Worm (Caenorhabditis elegans) whole organism, late embryonic: ENCODE data around the gene gldi-1.

Source experiments
- C08G9.2 ChIP-seq: sonication (generic microtip); optimal IDR thresholded peaks from 2 replicates; lab custom pipeline; 2016; ENCODE audit warnings: mild to moderate bottlenecking, missing genetic modification characterization, moderate library complexity, missing compliant biosample characterization
- C38D4.7 ChIP-seq: fragments of 200-800 bp; sonication (Bioruptor generic); optimal IDR thresholded peaks from 2 replicates; lab custom pipeline; 2018; ENCODE audit warnings: mild to moderate bottlenecking, missing genetic modification characterization, moderate library complexity, missing compliant biosample characterization
- F13H6.1 ChIP-seq: sonication (generic microtip); optimal IDR thresholded peaks from 2 replicates; lab custom pipeline; 2016; ENCODE audit warnings: missing genetic modification characterization, missing compliant biosample characterization
- Y22D7AL.16 ChIP-seq: sonication (generic microtip); optimal IDR thresholded peaks from 2 replicates; lab custom pipeline; 2016; ENCODE audit warnings: missing genetic modification characterization, missing compliant biosample characterization
- ceh-14 ChIP-seq: sonication (generic microtip); optimal IDR thresholded peaks from 2 replicates; lab custom pipeline; 2016; ENCODE audit warnings: missing genotype, missing genetic modification characterization, missing compliant biosample characterization
- ceh-18 ChIP-seq: sonication (generic microtip); optimal IDR thresholded peaks from 2 replicates; lab custom pipeline; 2016; ENCODE audit warnings: missing genetic modification characterization, missing compliant biosample characterization
- ceh-2 ChIP-seq: sonication (generic microtip); optimal IDR thresholded peaks from 2 replicates; lab custom pipeline; 2016; ENCODE audit warnings: missing genotype, missing genetic modification characterization, missing compliant biosample characterization
- ceh-30 ChIP-seq: fragments of 150-350 bp; optimal IDR thresholded peaks from 2 replicates; lab custom pipeline; 2014; ENCODE audit warnings: missing biosample characterization, missing genetic modification characterization
- ceh-31 ChIP-seq: sonication (generic microtip); optimal IDR thresholded peaks from 2 replicates; lab custom pipeline; 2016; ENCODE audit warnings: missing genetic modification characterization, missing compliant biosample characterization
- ceh-34 ChIP-seq: sonication (generic microtip); optimal IDR thresholded peaks from 2 replicates; lab custom pipeline; 2016; ENCODE audit warnings: mild to moderate bottlenecking, missing genetic modification characterization, missing compliant biosample characterization
- ceh-6 ChIP-seq: fragments of 200-800 bp; sonication (Bioruptor generic); optimal IDR thresholded peaks from 2 replicates; lab custom pipeline; 2018; ENCODE audit warnings: mild to moderate bottlenecking, missing genetic modification characterization, missing compliant biosample characterization
- che-1 ChIP-seq: sonication (generic microtip); optimal IDR thresholded peaks from 2 replicates; lab custom pipeline; 2016; ENCODE audit warnings: mild to moderate bottlenecking, missing genetic modification characterization, missing compliant biosample characterization
- elt-2 ChIP-seq: sonication (generic microtip); optimal IDR thresholded peaks from 2 replicates; lab custom pipeline; 2016; ENCODE audit warnings: missing genetic modification reagents, missing genetic modification characterization, missing compliant biosample characterization
- elt-4 ChIP-seq: sonication (generic microtip); optimal IDR thresholded peaks from 2 replicates; lab custom pipeline; 2016; ENCODE audit warnings: missing genetic modification characterization, missing compliant biosample characterization
- ets-4 ChIP-seq: sonication (generic microtip); optimal IDR thresholded peaks from 2 replicates; lab custom pipeline; 2016; ENCODE audit warnings: missing genetic modification characterization, missing compliant biosample characterization
- eyg-1 ChIP-seq: sonication (generic microtip); optimal IDR thresholded peaks from 2 replicates; lab custom pipeline; 2016; ENCODE audit warnings: missing genotype, missing genetic modification characterization, missing compliant biosample characterization
- fkh-6 ChIP-seq: sonication (generic microtip); optimal IDR thresholded peaks from 2 replicates; lab custom pipeline; 2016; ENCODE audit warnings: missing genetic modification characterization, missing compliant biosample characterization
- hlh-13 ChIP-seq: fragments of 200-800 bp; sonication (Bioruptor generic); optimal IDR thresholded peaks from 2 replicates; lab custom pipeline; 2018; ENCODE audit warnings: mild to moderate bottlenecking, missing genetic modification characterization, missing compliant biosample characterization
- hlh-8 ChIP-seq: sonication (generic microtip); optimal IDR thresholded peaks from 2 replicates; lab custom pipeline; 2016; ENCODE audit warnings: missing genotype, missing genetic modification characterization, missing compliant biosample characterization
- lim-6 ChIP-seq: sonication (generic microtip); optimal IDR thresholded peaks from 2 replicates; lab custom pipeline; 2016; ENCODE audit warnings: missing genetic modification characterization, missing compliant biosample characterization
- lin-11 ChIP-seq: fragments of 200-800 bp; sonication (Bioruptor generic); optimal IDR thresholded peaks from 2 replicates; lab custom pipeline; 2018; ENCODE audit warnings: mild to moderate bottlenecking, missing genetic modification characterization, missing compliant biosample characterization
- nfya-1 ChIP-seq: sonication (generic microtip); optimal IDR thresholded peaks from 2 replicates; lab custom pipeline; 2017; ENCODE audit warnings: missing genetic modification characterization, mild to moderate bottlenecking, missing compliant biosample characterization, antibody characterized with exemption, moderate library complexity
- npax-4 ChIP-seq: sonication (generic microtip); optimal IDR thresholded peaks from 2 replicates; lab custom pipeline; 2016; ENCODE audit warnings: missing genetic modification characterization, missing compliant biosample characterization
- pax-1 ChIP-seq: fragments of 150-350 bp; optimal IDR thresholded peaks from 2 replicates; lab custom pipeline; 2014; ENCODE audit warnings: missing biosample characterization, missing genetic modification characterization
- pha-4 ChIP-seq: fragments of 150-350 bp; optimal IDR thresholded peaks from 2 replicates; lab custom pipeline; 2018; ENCODE audit warnings: missing biosample characterization, missing genetic modification reagents, missing genetic modification characterization
- pros-1 ChIP-seq: fragments of 150-350 bp; optimal IDR thresholded peaks from 2 replicates; lab custom pipeline; 2014; ENCODE audit warnings: missing biosample characterization, missing genetic modification reagents, missing genetic modification characterization
- ref-2 ChIP-seq: sonication (generic microtip); optimal IDR thresholded peaks from 2 replicates; lab custom pipeline; 2016; ENCODE audit warnings: missing genetic modification characterization, missing compliant biosample characterization
- sox-2 ChIP-seq: fragments of 200-800 bp; sonication (Bioruptor generic); IDR thresholded peaks from 2 replicates; pipeline ENCODE4 v1.3.6; 2022; ENCODE audit warnings: missing genetic modification reagents, missing genetic modification characterization, missing compliant biosample characterization
- sox-4 ChIP-seq: sonication (generic microtip); optimal IDR thresholded peaks from 2 replicates; lab custom pipeline; 2017; ENCODE audit warnings: mild to moderate bottlenecking, missing genetic modification characterization, inconsistent platforms, missing compliant biosample characterization
- syd-9 ChIP-seq: sonication (generic microtip); optimal IDR thresholded peaks from 2 replicates; lab custom pipeline; 2016; ENCODE audit warnings: mild to moderate bottlenecking, missing genetic modification characterization, moderate library complexity, missing compliant biosample characterization
- tbx-2 ChIP-seq: sonication (generic microtip); optimal IDR thresholded peaks from 2 replicates; lab custom pipeline; 2016; ENCODE audit warnings: missing genetic modification characterization, missing compliant biosample characterization
- tbx-7 ChIP-seq: sonication (generic microtip); optimal IDR thresholded peaks from 2 replicates; lab custom pipeline; 2016; ENCODE audit warnings: missing genotype, missing genetic modification characterization, missing compliant biosample characterization
- unc-3 ChIP-seq, 2 experiments: fragments of 200-800 bp in 1 of 2; sonication (Bioruptor generic) in 1 of 2; sonication (generic microtip) in 1 of 2; conservative IDR thresholded peaks in 1 of 2; optimal IDR thresholded peaks in 1 of 2; 2 replicates each; pipeline versions ENCODE4 v1.3.6 to Lab custom; 2016 to 2022; ENCODE audit warnings: missing compliant biosample characterization in 2 of 2, missing genetic modification characterization in 2 of 2, missing genetic modification reagents in 1 of 2
- unc-42 ChIP-seq: sonication (generic microtip); optimal IDR thresholded peaks from 2 replicates; lab custom pipeline; 2016; ENCODE audit warnings: missing genotype, missing genetic modification characterization, missing compliant biosample characterization
- zip-5 ChIP-seq: sonication (generic microtip); optimal IDR thresholded peaks from 2 replicates; lab custom pipeline; 2016; ENCODE audit warnings: missing genetic modification characterization, missing compliant biosample characterization

gldi-1 gene

DNA sequence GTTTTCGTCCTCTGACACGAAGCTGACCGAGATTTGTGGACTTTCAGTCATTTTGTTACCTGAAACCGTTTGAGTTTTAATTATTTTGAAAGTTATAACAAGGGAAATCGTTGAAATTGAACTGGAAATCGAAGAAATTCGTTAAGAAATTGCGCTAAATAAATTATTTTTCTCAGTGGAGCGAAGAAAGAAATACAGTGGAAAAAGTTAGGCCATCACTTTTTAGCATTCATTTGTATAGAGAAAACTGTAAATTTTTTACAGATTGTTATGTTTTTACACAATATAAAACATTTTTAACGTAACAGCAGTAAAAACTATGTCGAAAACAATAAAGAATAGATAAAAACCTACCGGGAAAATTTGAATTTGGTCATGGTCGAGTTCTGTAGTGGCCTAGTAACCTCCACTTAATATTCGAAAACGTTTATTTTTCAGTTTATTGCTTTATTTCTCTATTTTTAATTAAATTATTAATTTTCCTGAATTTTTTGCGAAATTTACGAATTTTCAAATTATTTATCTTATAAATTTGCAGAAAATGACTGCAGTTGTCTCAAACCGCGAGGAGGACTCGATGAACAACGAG lies at the start of gene gldi-1, which contains the start of gene prp-21:
TSS of gene gldi-1 (minus strand) at position 51 of the 589 bp plus-strand sequence.
TSS of gene prp-21 (plus strand) at position 539 of the 589 bp plus-strand sequence.
- TF ChIP-seq unc-3 (GFP tag; conservative IDR thresholded peaks at IDR 0.05; lab: Robert Waterston, UW) (no peak), unc-3 (tag; optimal IDR thresholded peaks at IDR 0.05; lab: Kevin White, UChicago) (no peak), ceh-2 (peak; percentile 66), pros-1 (tag; lab: Kevin White, UChicago) (no peak), unc-42 (tag; lab: Kevin White, UChicago) (peak; percentile 99), Y22D7AL.16 (tag; lab: Kevin White, UChicago) (no peak), sox-2 (GFP tag; lab: Robert Waterston, UW) (no peak), tbx-7 (tag; lab: Kevin White, UChicago) (peak; percentile 40), pha-4 (tag; lab: Kevin White, UChicago) (no peak), ceh-14 (tag; lab: Kevin White, UChicago) (peak; percentile 31), tbx-2 (tag; lab: Kevin White, UChicago) (peak; percentile 38), ceh-6 (no peak), hlh-8 (peak; percentile 57), C08G9.2 (tag; lab: Kevin White, UChicago) (peak; percentile 36), F13H6.1 (tag; lab: Kevin White, UChicago) (no peak), pax-1 (tag; lab: Kevin White, UChicago) (peak; percentile 33), ets-4 (peak; percentile 63), ceh-31 (tag; lab: Kevin White, UChicago) (peak; percentile 77), zip-5 (peak; percentile 40)

DNA sequence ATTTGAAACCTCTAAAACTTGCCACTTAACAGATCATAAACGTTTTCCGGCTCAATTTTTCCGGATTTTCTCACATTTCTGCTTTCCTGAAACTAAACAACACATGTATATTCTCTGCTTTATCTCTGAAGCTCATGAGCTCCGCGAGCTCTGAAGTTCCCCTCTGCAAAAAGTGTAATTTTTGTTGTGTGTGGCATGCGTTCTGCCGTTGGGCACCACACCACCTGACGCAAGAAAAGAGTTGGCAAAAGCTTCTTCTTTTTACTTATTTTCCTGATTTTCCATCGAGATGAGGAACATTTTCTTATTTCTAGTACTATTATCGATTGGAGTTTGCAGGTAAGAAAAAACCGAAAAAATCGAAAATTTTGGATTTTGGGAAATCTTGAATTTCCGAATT lies 42.2 kb upstream of the gldi-1 start, which contains the start of gene lgc-34:
TSS of gene lgc-34 (plus strand) at position 200 of the 400 bp plus-strand sequence.
- TF ChIP-seq eyg-1 (tag; lab: Kevin White, UChicago): no peak
- no peak for TF ChIP-seq elt-4 (tag; lab: Kevin White, UChicago)
- no peak for TF ChIP-seq fkh-6 (tag; lab: Kevin White, UChicago)
- no peak for TF ChIP-seq ref-2 (tag; lab: Kevin White, UChicago)
- TF ChIP-seq ceh-18: peak; percentile 32

DNA sequence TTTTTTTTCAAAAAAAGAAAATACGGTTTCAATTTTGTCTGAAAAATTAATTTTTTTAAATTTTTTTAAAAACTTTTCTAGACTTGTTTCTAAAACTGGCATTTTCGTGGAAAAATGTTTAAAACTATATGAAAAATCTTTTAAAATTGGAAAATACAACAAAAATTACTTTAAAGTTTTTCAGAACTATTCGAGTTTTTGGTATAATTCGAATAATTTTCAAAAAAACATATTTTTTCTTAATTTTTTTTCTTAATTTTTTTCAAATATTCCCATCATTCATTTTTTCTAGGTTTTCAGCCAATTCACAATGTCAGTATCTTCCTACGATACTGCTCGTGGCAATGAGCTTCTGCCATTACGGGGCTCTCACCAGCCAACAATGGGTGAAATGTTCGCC lies 38.1 kb upstream of the gldi-1 start, which contains the start of gene slc-36.2:
TSS of gene slc-36.2 (plus strand) at position 301 of the 400 bp plus-strand sequence.
- TF ChIP-seq ceh-6 (no peak), lin-11 (tag; lab: Kevin White, UChicago) (no peak), tbx-2 (tag; lab: Kevin White, UChicago) (no peak), npax-4 (tag; lab: Kevin White, UChicago) (no peak), ceh-30 (tag; lab: Kevin White, UChicago) (no peak), syd-9 (tag; lab: Kevin White, UChicago) (no peak), hlh-13 (no peak), ceh-34 (tag; lab: Kevin White, UChicago) (no peak), ets-4 (no peak), C38D4.7 (GFP tag; lab: Kevin White, UChicago) (no peak)
- TF ChIP-seq, all 69 proteins: peak for 0

DNA sequence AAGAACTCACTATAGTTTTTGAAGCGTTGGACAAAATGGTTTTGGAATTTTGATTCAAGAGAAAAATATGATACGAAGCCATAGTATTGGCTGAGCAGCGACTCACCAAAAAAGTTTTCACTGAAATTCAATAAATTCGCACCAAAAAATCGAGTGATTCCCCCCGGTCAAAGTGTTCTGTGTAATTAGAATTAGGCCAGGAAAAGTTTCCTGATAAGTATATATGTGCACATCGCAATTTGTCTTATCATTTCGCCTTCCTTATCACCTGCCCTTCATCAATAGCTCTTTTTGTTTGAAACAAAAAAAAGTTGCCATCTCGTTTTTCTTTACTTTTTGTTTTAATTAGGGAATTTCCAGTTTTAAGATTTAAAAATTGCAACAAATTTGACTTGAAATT lies 37.5 kb upstream of the gldi-1 start:
- TF ChIP-seq che-1 (tag; lab: Kevin White, UChicago) (no peak), elt-2 (tag; lab: Kevin White, UChicago) (peak; percentile 90)
- TF ChIP-seq, all 69 proteins: peak for 1

DNA sequence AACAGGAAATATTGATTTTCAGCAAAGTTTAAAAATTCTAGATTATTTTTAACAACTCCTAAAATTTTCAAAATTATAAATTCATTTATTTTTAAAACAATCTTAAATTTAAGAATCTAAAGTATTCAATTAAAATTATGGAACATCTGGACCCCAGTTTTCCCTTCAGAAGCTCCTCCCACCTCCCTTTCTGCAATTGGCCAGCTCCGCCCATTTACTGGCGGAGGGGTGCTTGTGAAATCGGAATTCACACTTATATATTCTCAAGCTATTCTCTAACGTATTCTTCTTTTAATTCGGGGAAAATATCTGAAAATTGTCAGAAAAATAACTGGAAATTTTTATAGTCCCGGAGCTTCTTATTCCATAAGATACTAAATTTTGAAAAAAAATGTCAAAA lies 31.6 kb upstream of the gldi-1 start, which contains the start of gene mab-9:
TSS of gene mab-9 (plus strand) at position 260 of the 400 bp plus-strand sequence.
- TF ChIP-seq nfya-1 (tag; lab: Kevin White, UChicago) (peak; percentile 76), lim-6 (tag; lab: Kevin White, UChicago) (no peak), sox-4 (tag; lab: Kevin White, UChicago) (no peak)
